Fruit fly (Drosophila melanogaster): ENCODE results near the gene TyrRS.

Gene TyrRS

DNA sequence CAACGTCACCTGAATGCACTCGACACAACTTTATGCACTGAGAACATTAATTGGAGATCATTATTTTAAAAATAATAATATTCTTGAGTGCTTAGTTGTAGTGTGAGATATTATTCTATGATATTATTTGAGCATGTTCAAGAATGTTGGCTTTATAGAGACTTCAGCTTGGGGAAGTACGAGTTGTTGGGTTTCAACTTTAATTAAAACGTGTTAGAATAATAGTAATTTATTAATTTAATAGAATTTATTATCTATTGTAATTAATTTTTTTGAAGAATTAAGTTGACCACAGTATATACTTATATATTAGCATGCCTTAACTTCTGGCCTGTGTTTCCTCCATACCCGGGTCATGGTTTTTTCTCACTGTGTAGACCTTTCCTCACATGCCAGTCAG lies 44.7 kb upstream of the TyrRS start (continued):
- TF ChIP-seq Hr38 (GFP tag; optimal IDR thresholded peaks at IDR 0.05) (no peak), Sox14 (GFP tag; optimal IDR thresholded peaks at IDR 0.05) (no peak), CG6854 (GFP tag; optimal IDR thresholded peaks at IDR 0.05) (no peak), CG11762 (GFP tag; optimal IDR thresholded peaks at IDR 0.05; ENCODE audit: insufficient read depth) (no peak), ss (GFP tag; optimal IDR thresholded peaks at IDR 0.05) (peak in 1 of 2 experiments; percentile 33), CG7368 (GFP tag; optimal IDR thresholded peaks at IDR 0.05) (no peak), Ets96B (tag; optimal IDR thresholded peaks at IDR 0.05) (peak; percentile 33), CG6792 (GFP tag; optimal IDR thresholded peaks at IDR 0.05) (peak; percentile 2), Hr39 (GFP tag; optimal IDR thresholded peaks at IDR 0.05) (no peak), Sox102F (GFP tag; optimal IDR thresholded peaks at IDR 0.05) (no peak), CG8319 (GFP tag; optimal IDR thresholded peaks at IDR 0.05) (peak; percentile 18), fkh (GFP tag; optimal IDR thresholded peaks at IDR 0.05) (no peak), vri (GFP tag; optimal IDR thresholded peaks at IDR 0.05) (no peak), CG16779 (tag; optimal IDR thresholded peaks at IDR 0.05) (no peak), fd59A (GFP tag; optimal IDR thresholded peaks at IDR 0.05) (no peak), pdm3 (GFP tag; optimal IDR thresholded peaks at IDR 0.05) (peak; percentile 14), Eip93F (GFP tag; optimal IDR thresholded peaks at IDR 0.05) (no peak), Gug (GFP tag; IDR thresholded peaks at IDR 0.05) (0 out of 2 replicates have a peak, but pooled peaks have one; percentile 18)

DNA sequence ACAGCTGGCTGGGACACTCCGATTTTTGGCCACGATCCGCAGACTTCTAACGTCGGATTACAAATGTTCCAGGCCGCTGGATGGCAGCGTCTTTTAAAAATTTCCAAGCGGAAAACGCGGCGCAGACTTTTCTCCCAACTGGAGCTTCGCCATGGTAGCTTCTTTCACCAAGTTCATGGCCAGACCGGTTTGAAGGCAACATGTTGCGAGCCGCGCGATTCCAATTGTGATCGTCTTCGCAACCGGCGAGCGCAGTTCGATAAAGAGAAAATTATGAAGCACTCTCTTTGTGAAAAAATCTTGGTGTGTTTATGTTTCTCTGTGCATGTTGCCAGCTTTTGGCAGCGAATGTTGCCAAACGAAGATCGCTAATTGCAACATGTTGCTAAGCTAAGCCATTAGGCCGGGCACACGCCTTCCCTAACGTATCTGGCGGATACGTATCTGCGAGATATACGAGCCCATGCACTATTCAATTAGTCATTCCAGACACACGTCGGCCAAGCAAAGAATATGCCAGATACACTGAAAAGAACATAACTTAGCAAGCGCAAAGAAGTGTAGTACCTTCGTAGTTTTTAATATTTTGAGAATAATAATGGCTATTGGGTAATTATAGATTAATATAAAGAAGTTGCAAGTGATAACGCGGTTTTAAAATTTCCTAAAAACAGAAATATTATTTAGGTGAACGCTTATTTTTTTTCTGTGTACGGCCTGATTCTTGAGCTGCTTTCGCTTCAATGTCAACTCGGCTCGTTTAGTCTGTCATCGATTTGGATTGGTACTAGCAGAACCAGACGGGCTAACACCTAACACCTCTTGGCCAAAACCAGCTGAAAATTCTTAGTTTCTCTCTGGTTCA lies 33.0 kb upstream of the TyrRS start, which contains the start of gene dsx-c73A:
Gene dsx-c73A, minus strand, starts transcription at position 72 of the 865 bp plus-strand sequence.
- TF ChIP-seq eg (GFP tag; IDR thresholded peaks at IDR 0.05) (peak; percentile 68), CG9139 (GFP tag; optimal IDR thresholded peaks at IDR 0.05) (no peak), lz (GFP tag; optimal IDR thresholded peaks at IDR 0.05) (no peak), CG7368 (GFP tag; optimal IDR thresholded peaks at IDR 0.05) (no peak), CG6854 (GFP tag; optimal IDR thresholded peaks at IDR 0.05) (no peak), Lpt (GFP tag; optimal IDR thresholded peaks at IDR 0.05) (peak; percentile 39), Sox14 (GFP tag; optimal IDR thresholded peaks at IDR 0.05) (peak; percentile 48), Sox15 (GFP tag; optimal IDR thresholded peaks at IDR 0.05) (no peak), salr (GFP tag; optimal IDR thresholded peaks at IDR 0.05) (peak in 1 of 2 experiments; percentile 66), fd59A (GFP tag; optimal IDR thresholded peaks at IDR 0.05) (no peak), CG10669 (GFP tag; optimal IDR thresholded peaks at IDR 0.05) (no peak), topi (GFP tag; optimal IDR thresholded peaks at IDR 0.05) (no peak), pdm3 (GFP tag; optimal IDR thresholded peaks at IDR 0.05) (peak; percentile 8), Gug (GFP tag; IDR thresholded peaks at IDR 0.05) (peak; percentile 39; the same call in 1 of the 2 replicates), spab (GFP tag; optimal IDR thresholded peaks at IDR 0.05) (no peak), CG16779 (tag; optimal IDR thresholded peaks at IDR 0.05) (no peak), ss (GFP tag; optimal IDR thresholded peaks at IDR 0.05) (no peak), CG6276 (GFP tag; optimal IDR thresholded peaks at IDR 0.05) (peak; percentile 48), CG6792 (GFP tag; optimal IDR thresholded peaks at IDR 0.05) (no peak), cyc (GFP tag; optimal IDR thresholded peaks at IDR 0.05) (no peak), Ets21C (GFP tag; optimal IDR thresholded peaks at IDR 0.05) (no peak), net (GFP tag; optimal IDR thresholded peaks at IDR 0.05) (peak; percentile 40), CG6163 (GFP tag; IDR thresholded peaks at IDR 0.05) (peak; percentile 63; the same call in 2 of the 3 replicates), dac (GFP tag; optimal IDR thresholded peaks at IDR 0.05) (no peak), CG4318 (GFP tag; optimal IDR thresholded peaks at IDR 0.05) (peak; percentile 37), Eip78C (GFP tag) (peak; percentile 83), CG34406 (GFP tag; optimal IDR thresholded peaks at IDR 0.05) (no peak), CG8632 (GFP tag; optimal IDR thresholded peaks at IDR 0.05) (no peak), CG8119 (GFP tag; IDR thresholded peaks at IDR 0.05) (peak; percentile 51; the same call in 2 of the 3 replicates), CG11294 (GFP tag; IDR thresholded peaks at IDR 0.05) (peak; percentile 18; the same call in 1 of the 2 replicates), svp (GFP tag) (no peak), Eip75B (GFP tag; optimal IDR thresholded peaks at IDR 0.05) (no peak), achi (GFP tag; optimal IDR thresholded peaks at IDR 0.05) (peak; percentile 50), OdsH (GFP tag; optimal IDR thresholded peaks at IDR 0.05) (peak; percentile 37), Hr4 (GFP tag; optimal IDR thresholded peaks at IDR 0.05) (peak; percentile 60), fkh (GFP tag; optimal IDR thresholded peaks at IDR 0.05) (no peak), esn (GFP tag; optimal IDR thresholded peaks at IDR 0.05) (no peak), Sox102F (GFP tag; optimal IDR thresholded peaks at IDR 0.05) (no peak), acj6 (GFP tag; optimal IDR thresholded peaks at IDR 0.05) (peak; percentile 32), CG32006 (GFP tag; optimal IDR thresholded peaks at IDR 0.05) (peak; percentile 76)
